Worm (Caenorhabditis elegans) whole organism, late embryonic: ENCODE measurements around the gene alx-1.

ENCODE experiments used
- C38D4.7 ChIP-seq: fragments of 200-800 bp; sonication (Bioruptor generic); optimal IDR thresholded peaks from 2 replicates; lab custom pipeline; 2018; ENCODE audit warnings: mild to moderate bottlenecking, missing genetic modification characterization, moderate library complexity, missing compliant biosample characterization
- F13H6.1 ChIP-seq: sonication (generic microtip); optimal IDR thresholded peaks from 2 replicates; lab custom pipeline; 2016; ENCODE audit warnings: missing genetic modification characterization, missing compliant biosample characterization
- Y22D7AL.16 ChIP-seq: sonication (generic microtip); optimal IDR thresholded peaks from 2 replicates; lab custom pipeline; 2016; ENCODE audit warnings: missing genetic modification characterization, missing compliant biosample characterization
- ahr-1 ChIP-seq: sonication (generic microtip); optimal IDR thresholded peaks from 2 replicates; lab custom pipeline; 2016; ENCODE audit warnings: missing genetic modification characterization, missing compliant biosample characterization
- ama-1 ChIP-seq: fragments of 150-350 bp; optimal IDR thresholded peaks from 2 replicates; lab custom pipeline; 2014
- ceh-14 ChIP-seq: sonication (generic microtip); optimal IDR thresholded peaks from 2 replicates; lab custom pipeline; 2016; ENCODE audit warnings: missing genotype, missing genetic modification characterization, missing compliant biosample characterization
- ceh-18 ChIP-seq: sonication (generic microtip); optimal IDR thresholded peaks from 2 replicates; lab custom pipeline; 2016; ENCODE audit warnings: missing genetic modification characterization, missing compliant biosample characterization
- ceh-19 ChIP-seq: fragments of 200-800 bp; sonication (Bioruptor generic); optimal IDR thresholded peaks from 2 replicates; lab custom pipeline; 2018; ENCODE audit warnings: mild to moderate bottlenecking, missing genetic modification characterization, missing compliant biosample characterization
- ceh-22 ChIP-seq: sonication (generic microtip); optimal IDR thresholded peaks from 2 replicates; lab custom pipeline; 2017; ENCODE audit warnings: missing biosample characterization, missing genetic modification characterization
- ceh-34 ChIP-seq: sonication (generic microtip); optimal IDR thresholded peaks from 2 replicates; lab custom pipeline; 2016; ENCODE audit warnings: mild to moderate bottlenecking, missing genetic modification characterization, missing compliant biosample characterization
- ceh-45 ChIP-seq: fragments of 200-800 bp; sonication (Bioruptor generic); IDR thresholded peaks from 2 replicates; pipeline ENCODE4 v1.3.6; 2022; ENCODE audit warnings: missing genetic modification reagents, missing genetic modification characterization, missing compliant biosample characterization
- ceh-48 ChIP-seq: sonication (generic microtip); optimal IDR thresholded peaks from 2 replicates; lab custom pipeline; 2016; ENCODE audit warnings: missing genetic modification characterization, inconsistent platforms, missing compliant biosample characterization
- che-1 ChIP-seq: sonication (generic microtip); optimal IDR thresholded peaks from 2 replicates; lab custom pipeline; 2016; ENCODE audit warnings: mild to moderate bottlenecking, missing genetic modification characterization, missing compliant biosample characterization
- dmd-4 ChIP-seq: sonication (generic microtip); optimal IDR thresholded peaks from 2 replicates; lab custom pipeline; 2016; ENCODE audit warnings: borderline replicate concordance, missing genetic modification characterization, missing compliant biosample characterization
- elt-4 ChIP-seq: sonication (generic microtip); optimal IDR thresholded peaks from 2 replicates; lab custom pipeline; 2016; ENCODE audit warnings: missing genetic modification characterization, missing compliant biosample characterization
- ets-4 ChIP-seq: sonication (generic microtip); optimal IDR thresholded peaks from 2 replicates; lab custom pipeline; 2016; ENCODE audit warnings: missing genetic modification characterization, missing compliant biosample characterization
- fkh-10 ChIP-seq: fragments of 150-350 bp; optimal IDR thresholded peaks from 2 replicates; lab custom pipeline; 2014; ENCODE audit warnings: missing biosample characterization, missing genetic modification reagents, missing genetic modification characterization
- fkh-6 ChIP-seq: sonication (generic microtip); optimal IDR thresholded peaks from 2 replicates; lab custom pipeline; 2016; ENCODE audit warnings: missing genetic modification characterization, missing compliant biosample characterization
- gmeb-2 ChIP-seq: sonication (generic microtip); optimal IDR thresholded peaks from 2 replicates; lab custom pipeline; 2016; ENCODE audit warnings: missing genetic modification characterization, inconsistent platforms, missing compliant biosample characterization
- hlh-13 ChIP-seq: fragments of 200-800 bp; sonication (Bioruptor generic); optimal IDR thresholded peaks from 2 replicates; lab custom pipeline; 2018; ENCODE audit warnings: mild to moderate bottlenecking, missing genetic modification characterization, missing compliant biosample characterization
- hlh-6 ChIP-seq: sonication (generic microtip); optimal IDR thresholded peaks from 2 replicates; lab custom pipeline; 2016; ENCODE audit warnings: missing genotype, missing genetic modification characterization, missing compliant biosample characterization
- hlh-8 ChIP-seq: sonication (generic microtip); optimal IDR thresholded peaks from 2 replicates; lab custom pipeline; 2016; ENCODE audit warnings: missing genotype, missing genetic modification characterization, missing compliant biosample characterization
- lim-6 ChIP-seq: sonication (generic microtip); optimal IDR thresholded peaks from 2 replicates; lab custom pipeline; 2016; ENCODE audit warnings: missing genetic modification characterization, missing compliant biosample characterization
- nhr-11 ChIP-seq: fragments of 150-350 bp; optimal IDR thresholded peaks from 2 replicates; lab custom pipeline; 2014; ENCODE audit warnings: missing biosample characterization, missing genetic modification characterization
- nhr-232 ChIP-seq: sonication (generic microtip); optimal IDR thresholded peaks from 2 replicates; lab custom pipeline; 2016; ENCODE audit warnings: missing genetic modification characterization, missing compliant biosample characterization
- npax-4 ChIP-seq: sonication (generic microtip); optimal IDR thresholded peaks from 2 replicates; lab custom pipeline; 2016; ENCODE audit warnings: missing genetic modification characterization, missing compliant biosample characterization
- pag-3 ChIP-seq: sonication (generic microtip); optimal IDR thresholded peaks from 2 replicates; lab custom pipeline; 2016; ENCODE audit warnings: missing compliant biosample characterization, missing genetic modification characterization, borderline replicate concordance
- pat-9 ChIP-seq: fragments of 200-800 bp; sonication (Bioruptor generic); optimal IDR thresholded peaks from 2 replicates; lab custom pipeline; 2018; ENCODE audit warnings: mild to moderate bottlenecking, missing genetic modification characterization, moderate library complexity, missing compliant biosample characterization
- pqm-1 ChIP-seq: sonication (generic microtip); optimal IDR thresholded peaks from 2 replicates; lab custom pipeline; 2016; ENCODE audit warnings: missing genetic modification characterization, missing compliant biosample characterization
- sox-2 ChIP-seq: fragments of 200-800 bp; sonication (Bioruptor generic); IDR thresholded peaks from 2 replicates; pipeline ENCODE4 v1.3.6; 2022; ENCODE audit warnings: missing genetic modification reagents, missing genetic modification characterization, missing compliant biosample characterization
- sox-4 ChIP-seq: sonication (generic microtip); optimal IDR thresholded peaks from 2 replicates; lab custom pipeline; 2017; ENCODE audit warnings: mild to moderate bottlenecking, missing genetic modification characterization, inconsistent platforms, missing compliant biosample characterization
- unc-3 ChIP-seq, 2 experiments: fragments of 200-800 bp in 1 of 2; sonication (Bioruptor generic) in 1 of 2; sonication (generic microtip) in 1 of 2; conservative IDR thresholded peaks in 1 of 2; optimal IDR thresholded peaks in 1 of 2; 2 replicates each; pipeline versions ENCODE4 v1.3.6 to Lab custom; 2016 to 2022; ENCODE audit warnings: missing compliant biosample characterization in 2 of 2, missing genetic modification characterization in 2 of 2, missing genetic modification reagents in 1 of 2
- unc-42 ChIP-seq: sonication (generic microtip); optimal IDR thresholded peaks from 2 replicates; lab custom pipeline; 2016; ENCODE audit warnings: missing genotype, missing genetic modification characterization, missing compliant biosample characterization
- unc-55 ChIP-seq: sonication (generic microtip); optimal IDR thresholded peaks from 2 replicates; lab custom pipeline; 2017; ENCODE audit warnings: missing biosample characterization, missing genetic modification reagents, missing genetic modification characterization

The alx-1 gene

ce11 chrIII:9982119-9982642, 25.0 kb downstream of the alx-1 start:
- TF ChIP-seq unc-42 (tag; lab: Kevin White, UChicago) (peak; percentile 58), ets-4 (no peak)

ce11 chrIII:9984604-9985003, 27.5 kb downstream of the alx-1 start:
- TF ChIP-seq ceh-48, result no peak
- TF ChIP-seq nhr-11 (tag; lab: Kevin White, UChicago), result no peak
- TF ChIP-seq ceh-34 (tag; lab: Kevin White, UChicago), result no peak
- TF ChIP-seq che-1 (tag; lab: Kevin White, UChicago), result no peak
- no peak for TF ChIP-seq fkh-10 (GFP tag; lab: Kevin White, UChicago)
- no peak for TF ChIP-seq ahr-1 (tag; lab: Kevin White, UChicago)
- TF ChIP-seq F13H6.1 (tag; lab: Kevin White, UChicago), result no peak
- no peak for TF ChIP-seq Y22D7AL.16 (tag; lab: Kevin White, UChicago)
- no peak for TF ChIP-seq ceh-19 (GFP tag; lab: Kevin White, UChicago)
- TF ChIP-seq lim-6 (tag; lab: Kevin White, UChicago), result no peak
- no peak for TF ChIP-seq ets-4
- TF ChIP-seq C38D4.7 (GFP tag; lab: Kevin White, UChicago), result no peak
- TF ChIP-seq ceh-18 (tag; lab: Kevin White, UChicago), result no peak
- no peak for TF ChIP-seq hlh-13
- TF ChIP-seq unc-3 (GFP tag; conservative IDR thresholded peaks at IDR 0.05; lab: Robert Waterston, UW), result no peak
- TF ChIP-seq unc-3 (tag; optimal IDR thresholded peaks at IDR 0.05; lab: Kevin White, UChicago), result no peak
- TF ChIP-seq sox-2 (GFP tag; lab: Robert Waterston, UW), result no peak
- TF ChIP-seq elt-4, result no peak

- TF ChIP-seq ceh-14 (tag; lab: Kevin White, UChicago), result no peak
- no peak for TF ChIP-seq ama-1 (lab: Kevin White, UChicago)
- no peak for TF ChIP-seq ceh-22 (tag; lab: Kevin White, UChicago)
- no peak for TF ChIP-seq pat-9 (tag; lab: Kevin White, UChicago)
- TF ChIP-seq npax-4 (tag; lab: Kevin White, UChicago), result no peak
- no peak for TF ChIP-seq pqm-1 (tag; lab: Kevin White, UChicago)
Observed at ce11 chrIII:9985542-9985941, 28.4 kb downstream of the alx-1 start.

ce11 chrIII:9986827-9987429, 29.8 kb downstream of the alx-1 start, which contains the start of gene C05B5.12:
C05B5.12 (plus strand) TSS chrIII:9987379.
- no peak for TF ChIP-seq ets-4
- no peak for TF ChIP-seq pat-9 (tag; lab: Kevin White, UChicago)
- peak; percentile 10 for TF ChIP-seq ceh-18 (tag; lab: Kevin White, UChicago)
- TF ChIP-seq unc-55 (GFP tag; lab: Kevin White, UChicago), result peak; percentile 87
- TF ChIP-seq sox-4 (tag; lab: Kevin White, UChicago), result no peak

ce11 chrIII:9988352-9988751, 31.2 kb downstream of the alx-1 start, which contains the start of gene C05B5.1:
C05B5.1 (minus strand) TSS chrIII:9988452.
- TF ChIP-seq fkh-6 (tag; lab: Kevin White, UChicago) (no peak), gmeb-2 (no peak), hlh-6 (no peak), ets-4 (no peak), ceh-19 (GFP tag; lab: Kevin White, UChicago) (no peak), hlh-13 (no peak), nhr-11 (tag; lab: Kevin White, UChicago) (no peak), sox-2 (GFP tag; lab: Robert Waterston, UW) (no peak), ceh-45 (GFP tag; lab: Robert Waterston, UW) (no peak), pqm-1 (tag; lab: Kevin White, UChicago) (no peak), dmd-4 (tag; lab: Kevin White, UChicago) (no peak), hlh-8 (no peak), nhr-232 (no peak), pag-3 (no peak)
- TF ChIP-seq, all 69 proteins: peak for 0
